Worm (Caenorhabditis elegans): ENCODE results near the gene B0334.4.

The B0334.4 gene

DNA sequence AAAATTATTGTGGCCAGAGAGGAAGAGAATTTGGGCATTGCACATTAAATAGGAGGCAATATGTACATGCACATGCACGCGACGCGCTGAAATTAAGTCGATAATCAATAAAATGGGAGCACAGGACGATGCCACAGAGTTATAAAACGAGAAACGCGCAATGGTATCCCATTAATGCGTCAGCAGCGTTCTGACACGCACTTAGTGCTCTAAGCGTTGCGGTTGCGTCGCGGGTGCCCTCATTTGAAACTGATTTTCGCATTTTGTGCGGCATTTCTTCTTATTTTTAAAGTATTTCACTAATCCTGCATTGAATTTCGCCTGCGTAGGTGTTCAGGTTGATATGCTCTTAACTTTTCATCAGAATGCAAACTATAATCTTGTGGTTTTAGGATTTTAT, 42.5 kb upstream of the B0334.4 start, which contains the start of gene rsp-1:
Gene rsp-1, plus strand, starts transcription at position 338 of the 400 bp plus-strand sequence.
- peak; percentile 91 to 94 for TF ChIP-seq lsy-2 (tag; optimal IDR thresholded peaks at IDR 0.05)
- peak; percentile 89 for TF ChIP-seq lin-14 (GFP tag; optimal IDR thresholded peaks at IDR 0.05)
- peak in 4 of 6 experiments; percentile 24 to 96 (median 67) for TF ChIP-seq elt-3 (tag; optimal IDR thresholded peaks at IDR 0.05)
- TF ChIP-seq pqm-1 (tag; optimal IDR thresholded peaks at IDR 0.05) = no peak
- no peak for TF ChIP-seq ceh-90 (tag; optimal IDR thresholded peaks at IDR 0.05)
- no peak for TF ChIP-seq ceh-63 (GFP tag; optimal IDR thresholded peaks at IDR 0.05)
- no peak for TF ChIP-seq alr-1 (tag; optimal IDR thresholded peaks at IDR 0.05; ENCODE audit: borderline replicate concordance)
- TF ChIP-seq efl-3 (GFP tag; optimal IDR thresholded peaks at IDR 0.05) = no peak
- TF ChIP-seq C04F5.9 (tag; optimal IDR thresholded peaks at IDR 0.05) = peak; percentile 82
- TF ChIP-seq unc-130 (tag; optimal IDR thresholded peaks at IDR 0.05) = peak; percentile 91
- TF ChIP-seq snpc-4 (tag; optimal IDR thresholded peaks at IDR 0.05) = peak; percentile 81
- TF ChIP-seq vab-15 (tag; optimal IDR thresholded peaks at IDR 0.05) = peak; percentile 67
- TF ChIP-seq hlh-17 (GFP tag; optimal IDR thresholded peaks at IDR 0.05; ENCODE audit: borderline replicate concordance) = no peak
- TF ChIP-seq sup-37 (GFP tag; optimal IDR thresholded peaks at IDR 0.05) = peak; percentile 39
- TF ChIP-seq ama-1 (optimal IDR thresholded peaks at IDR 0.05) = no peak
- peak; percentile 80 for TF ChIP-seq grh-1 (GFP tag; IDR thresholded peaks at IDR 0.05)
- TF ChIP-seq efl-1 (optimal IDR thresholded peaks at IDR 0.05) = peak; percentile 88 to 90
- TF ChIP-seq efl-1 (GFP tag; optimal IDR thresholded peaks at IDR 0.05 in 1 of 2) = peak; percentile 84 to 98
- TF ChIP-seq lin-13 (GFP tag; optimal IDR thresholded peaks at IDR 0.05) = peak; percentile 89
- TF ChIP-seq nhr-20 (tag; optimal IDR thresholded peaks at IDR 0.05) = peak; percentile 94
- no peak for TF ChIP-seq mab-9 (GFP tag; IDR thresholded peaks at IDR 0.05)
- TF ChIP-seq irx-1 (tag; optimal IDR thresholded peaks at IDR 0.05) = peak; percentile 76
- TF ChIP-seq sox-4 (tag; optimal IDR thresholded peaks at IDR 0.05) = peak; percentile 45
- TF ChIP-seq elt-2 (tag; optimal IDR thresholded peaks at IDR 0.05) = peak; percentile 76
- TF ChIP-seq nhr-28 (tag; optimal IDR thresholded peaks at IDR 0.05) = no peak
- TF ChIP-seq mep-1 (tag; optimal IDR thresholded peaks at IDR 0.05) = peak; percentile 84
- peak; percentile 83 for TF ChIP-seq unc-86 (tag; optimal IDR thresholded peaks at IDR 0.05)
- TF ChIP-seq C16A3.4 (tag; optimal IDR thresholded peaks at IDR 0.05) = peak; percentile 95
- TF ChIP-seq isw-1 (GFP tag; IDR thresholded peaks at IDR 0.05) = peak; percentile 87
- TF ChIP-seq pax-3 (tag; optimal IDR thresholded peaks at IDR 0.05) = peak; percentile 73
- TF ChIP-seq ets-5 (GFP tag; IDR thresholded peaks at IDR 0.05) = no peak
- TF ChIP-seq C34B4.2 (tag; optimal IDR thresholded peaks at IDR 0.05) = no peak
- TF ChIP-seq snu-23 (GFP tag; optimal IDR thresholded peaks at IDR 0.05) = peak; percentile 94
- TF ChIP-seq ztf-11 (tag; optimal IDR thresholded peaks at IDR 0.05) = peak in 1 of 2 experiments; percentile 71
- TF ChIP-seq ces-1 (GFP tag; optimal IDR thresholded peaks at IDR 0.05) = no peak
- TF ChIP-seq xbp-1 (tag; optimal IDR thresholded peaks at IDR 0.05) = peak; percentile 90
- peak; percentile 90 for TF ChIP-seq nhr-19 (GFP tag; conservative IDR thresholded peaks at IDR 0.05)
- TF ChIP-seq dsc-1 (tag; optimal IDR thresholded peaks at IDR 0.05) = peak; percentile 89
- peak; percentile 88 for TF ChIP-seq tbx-2 (tag; optimal IDR thresholded peaks at IDR 0.05)
- peak; percentile 83 for TF ChIP-seq skn-1 (tag; optimal IDR thresholded peaks at IDR 0.05)
- TF ChIP-seq nhr-85 (tag) = peak; percentile 92
- TF ChIP-seq aly-2 (tag; optimal IDR thresholded peaks at IDR 0.05) = peak; percentile 65
- TF ChIP-seq blmp-1 (tag; optimal IDR thresholded peaks at IDR 0.05) = peak; percentile 27
- no peak for TF ChIP-seq hlh-4 (tag; optimal IDR thresholded peaks at IDR 0.05)
- peak; percentile 91 for TF ChIP-seq nhr-47 (tag; optimal IDR thresholded peaks at IDR 0.05)
- TF ChIP-seq ceh-82 (tag; optimal IDR thresholded peaks at IDR 0.05) = peak; percentile 92 to 95 (median 94)
- no peak for TF ChIP-seq tlp-1 (tag; optimal IDR thresholded peaks at IDR 0.05)
- peak; percentile 13 for TF ChIP-seq mef-2 (tag; optimal IDR thresholded peaks at IDR 0.05)
- TF ChIP-seq hpl-2 (GFP tag; optimal IDR thresholded peaks at IDR 0.05) = peak; percentile 80
- peak; percentile 94 for TF ChIP-seq rnt-1 (tag; optimal IDR thresholded peaks at IDR 0.05)
- peak; percentile 78 for TF ChIP-seq nhr-77 (tag; optimal IDR thresholded peaks at IDR 0.05)
- TF ChIP-seq nhr-11 (tag; optimal IDR thresholded peaks at IDR 0.05) = peak; percentile 46
- peak; percentile 84 to 88 (median 87) for TF ChIP-seq dpl-1 (GFP tag; optimal IDR thresholded peaks at IDR 0.05)
- TF ChIP-seq nhr-71 (tag; optimal IDR thresholded peaks at IDR 0.05) = peak; percentile 93

Data from whole organism, L1 larva.